Worm (Caenorhabditis elegans) whole organism, L1 larva: ENCODE data around the gene trap-3.

Source experiments
- elt-2 ChIP-seq: sonication (generic microtip); optimal IDR thresholded peaks from 2 replicates; lab custom pipeline; 2016; ENCODE audit warnings: missing genetic modification characterization, mild to moderate bottlenecking, inconsistent platforms, missing compliant biosample characterization, missing genetic modification reagents
- fos-1 ChIP-seq: fragments of 150-350 bp; optimal IDR thresholded peaks from 2 replicates; lab custom pipeline; 2014; ENCODE audit warnings: missing biosample characterization, missing genetic modification characterization
- hlh-17 ChIP-seq: fragments of 200-800 bp; sonication (Bioruptor generic); optimal IDR thresholded peaks from 2 replicates; lab custom pipeline; 2018; ENCODE audit warnings: missing genetic modification characterization, mild to moderate bottlenecking, missing compliant biosample characterization, moderate library complexity, borderline replicate concordance
- lin-39 ChIP-seq: fragments of 150-350 bp; optimal IDR thresholded peaks from 2 replicates; lab custom pipeline; 2014; ENCODE audit warnings: missing biosample characterization, missing genetic modification reagents, missing genetic modification characterization
- mep-1 ChIP-seq: fragments of 150-350 bp; optimal IDR thresholded peaks from 2 replicates; lab custom pipeline; 2014; ENCODE audit warnings: missing biosample characterization, missing genetic modification characterization
- nhr-11 ChIP-seq: fragments of 150-350 bp; optimal IDR thresholded peaks from 2 replicates; lab custom pipeline; 2014; ENCODE audit warnings: missing biosample characterization, missing genetic modification characterization
- nhr-12 ChIP-seq: sonication (generic microtip); optimal IDR thresholded peaks from 2 replicates; lab custom pipeline; 2017; ENCODE audit warnings: missing biosample characterization, missing genetic modification characterization
- nhr-20 ChIP-seq: sonication (generic microtip); optimal IDR thresholded peaks from 2 replicates; lab custom pipeline; 2016; ENCODE audit warnings: mild to moderate bottlenecking, missing genetic modification characterization, missing compliant biosample characterization
- nhr-71 ChIP-seq: sonication (generic microtip); optimal IDR thresholded peaks from 2 replicates; lab custom pipeline; 2016; ENCODE audit warnings: mild to moderate bottlenecking, missing genetic modification characterization, moderate library complexity, missing compliant biosample characterization
- skn-1 ChIP-seq: fragments of 150-350 bp; optimal IDR thresholded peaks from 2 replicates; lab custom pipeline; 2014; ENCODE audit warnings: missing biosample characterization, missing genetic modification characterization
- snu-23 ChIP-seq: sonication (generic microtip); optimal IDR thresholded peaks from 2 replicates; lab custom pipeline; 2016; ENCODE audit warnings: missing genetic modification characterization, missing compliant biosample characterization
- unc-30 ChIP-seq: sonication (generic microtip); optimal IDR thresholded peaks from 2 replicates; lab custom pipeline; 2017; ENCODE audit warnings: missing biosample characterization, missing genetic modification characterization
- zag-1 ChIP-seq: fragments of 150-350 bp; optimal IDR thresholded peaks from 2 replicates; lab custom pipeline; 2014; ENCODE audit warnings: missing biosample characterization, missing genetic modification characterization
- ztf-11 ChIP-seq, 2 experiments: sonication (generic microtip); optimal IDR thresholded peaks; 2 replicates each; lab custom pipeline; 2016 to 2017; ENCODE audit warnings: missing genetic modification characterization in 2 of 2, missing biosample characterization in 1 of 2, missing compliant biosample characterization in 1 of 2

DNA sequence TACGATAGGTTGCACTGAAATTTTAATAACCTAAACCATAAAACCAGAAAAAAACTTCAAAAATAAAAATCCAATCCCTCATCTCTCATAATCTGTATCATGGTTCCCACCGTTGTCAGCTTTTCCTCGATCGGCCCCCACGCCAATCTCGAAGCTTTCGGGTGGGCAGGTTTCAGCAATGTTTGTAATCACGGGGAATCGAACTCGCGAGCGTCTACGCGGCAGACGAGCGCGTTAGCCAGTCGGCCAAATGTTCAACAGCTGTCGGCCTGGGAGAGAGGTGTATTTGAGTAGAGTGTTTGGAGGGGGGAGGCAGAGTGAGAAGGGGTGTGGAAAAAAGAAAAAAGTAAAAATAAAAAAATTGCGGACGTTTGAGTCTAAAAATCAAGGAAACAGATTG lies 19.2 kb downstream of the trap-3 start:
- TF ChIP-seq unc-30 (no peak), ztf-11 (tag; optimal IDR thresholded peaks at IDR 0.05; lab: Kevin White, UChicago) (peak in 1 of 2 experiments; percentile 77), nhr-12 (no peak), nhr-71 (tag; lab: Kevin White, UChicago) (peak; percentile 89), zag-1 (no peak), snu-23 (peak; percentile 91), fos-1 (tag; lab: Kevin White, UChicago) (peak; percentile 73), lin-39 (tag; lab: Kevin White, UChicago) (peak; percentile 32), elt-2 (tag; lab: Kevin White, UChicago) (peak; percentile 45), mep-1 (tag; lab: Kevin White, UChicago) (peak; percentile 93), skn-1 (tag; lab: Kevin White, UChicago) (peak; percentile 92), nhr-11 (tag; lab: Kevin White, UChicago) (no peak), nhr-20 (peak; percentile 81), hlh-17 (GFP tag; lab: Kevin White, UChicago) (no peak)
